Worm (Caenorhabditis elegans): ENCODE data around the gene F14H12.6.
"Not testable (repeated sequence)": the region's sequence is repeated elsewhere in the genome, so short reads cannot be mapped to it uniquely, and the experiment has no call there.

Gene F14H12.6

DNA sequence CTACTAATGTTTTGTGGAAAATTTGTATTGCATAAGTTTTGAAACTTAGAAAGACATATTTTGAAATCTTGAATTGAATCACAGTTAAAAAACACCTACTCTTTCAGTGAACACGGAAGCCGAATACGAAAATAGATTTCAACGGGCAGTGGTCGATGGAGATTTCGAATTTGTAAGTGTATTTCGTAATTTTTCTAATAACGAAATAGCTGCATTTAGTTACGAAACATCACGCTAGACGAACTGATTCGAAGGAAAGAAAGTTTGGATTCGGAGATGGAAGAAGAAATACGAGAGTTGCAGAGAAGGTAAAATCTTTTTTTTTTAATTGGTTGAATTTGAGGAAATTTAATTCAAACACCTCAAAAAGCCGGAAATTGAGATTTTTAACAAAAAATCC is 14.6 kb downstream of the F14H12.6 start:
- TF ChIP-seq nhr-120 (GFP tag; IDR thresholded peaks at IDR 0.05) = no peak
- no peak for TF ChIP-seq unc-130 (GFP tag; optimal IDR thresholded peaks at IDR 0.05)
- no peak for TF ChIP-seq cebp-1 (GFP tag; IDR thresholded peaks at IDR 0.05)
- TF ChIP-seq cebp-1 (tag; optimal IDR thresholded peaks at IDR 0.05) = peak; percentile 83
- no peak for TF ChIP-seq lin-26 (GFP tag; IDR thresholded peaks at IDR 0.05)

DNA sequence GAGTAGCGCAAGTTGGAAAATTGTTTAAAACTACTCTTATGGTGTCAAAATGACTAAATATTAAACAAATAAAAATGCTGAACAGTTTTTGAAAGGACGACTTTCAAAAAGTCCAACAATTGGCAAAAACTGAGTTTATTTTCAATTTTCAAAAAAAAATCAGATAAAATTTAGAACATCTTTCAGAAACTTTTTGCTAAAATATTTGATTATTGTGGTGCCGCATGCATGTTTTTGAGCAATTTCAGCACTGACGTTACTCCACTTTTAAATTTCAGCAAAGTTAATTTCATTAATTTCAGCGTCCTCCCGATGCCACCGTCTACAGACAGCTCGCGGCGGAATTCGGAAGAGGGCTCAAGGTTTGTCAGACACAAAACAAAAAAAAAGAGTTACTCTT is 18.0 kb downstream of the F14H12.6 start, which contains the start of gene cst-1:
cst-1 (plus strand) TSS at position 301 of the 400 bp plus-strand sequence.
- TF ChIP-seq ekl-4 (GFP tag; IDR thresholded peaks at IDR 0.05); lsl-1 (GFP tag; optimal IDR thresholded peaks at IDR 0.05); cebp-2 (GFP tag; IDR thresholded peaks at IDR 0.05): not testable (repeated sequence)

DNA sequence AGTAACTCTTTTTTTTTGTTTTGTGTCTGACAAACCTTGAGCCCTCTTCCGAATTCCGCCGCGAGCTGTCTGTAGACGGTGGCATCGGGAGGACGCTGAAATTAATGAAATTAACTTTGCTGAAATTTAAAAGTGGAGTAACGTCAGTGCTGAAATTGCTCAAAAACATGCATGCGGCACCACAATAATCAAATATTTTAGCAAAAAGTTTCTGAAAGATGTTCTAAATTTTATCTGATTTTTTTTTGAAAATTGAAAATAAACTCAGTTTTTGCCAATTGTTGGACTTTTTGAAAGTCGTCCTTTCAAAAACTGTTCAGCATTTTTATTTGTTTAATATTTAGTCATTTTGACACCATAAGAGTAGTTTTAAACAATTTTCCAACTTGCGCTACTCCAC is 21.4 kb downstream of the F14H12.6 start, which contains the start of gene cst-2:
cst-2 (minus strand) TSS at position 101 of the 400 bp plus-strand sequence.
- TF ChIP-seq ZK185.1 (tag; optimal IDR thresholded peaks at IDR 0.05; ENCODE audit: poor library complexity, severe bottlenecking); sdz-38 (tag; optimal IDR thresholded peaks at IDR 0.05); C17E4.6 (GFP tag; IDR thresholded peaks at IDR 0.05): not testable (repeated sequence)

DNA sequence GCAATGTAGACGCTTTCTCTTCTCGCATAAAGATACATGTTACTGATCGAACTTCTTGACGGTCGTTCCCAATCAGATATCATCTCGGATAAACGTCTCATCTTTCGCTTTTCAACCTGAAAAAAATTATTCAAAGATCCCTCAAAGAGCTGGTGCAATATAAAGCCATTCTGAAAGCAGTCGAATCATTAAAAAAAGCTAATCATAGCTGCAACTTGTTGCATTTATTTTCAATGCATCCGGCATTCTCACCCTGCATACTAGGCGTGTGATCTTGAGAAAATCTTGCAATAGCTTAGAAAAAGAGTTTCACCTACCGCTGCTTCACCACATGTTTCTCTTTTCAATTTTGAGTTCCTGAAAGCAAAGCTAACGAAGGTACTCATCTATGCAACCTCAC is 25.1 kb downstream of the F14H12.6 start, which contains the start of gene C24A8.6:
C24A8.6 (minus strand) TSS at position 101 of the 400 bp plus-strand sequence.
- not testable (repeated sequence) for TF ChIP-seq madf-8 (GFP tag; conservative IDR thresholded peaks at IDR 0.05); lsl-1 (GFP tag; optimal IDR thresholded peaks at IDR 0.05); ZK185.1 (tag; optimal IDR thresholded peaks at IDR 0.05; ENCODE audit: poor library complexity, severe bottlenecking)

DNA sequence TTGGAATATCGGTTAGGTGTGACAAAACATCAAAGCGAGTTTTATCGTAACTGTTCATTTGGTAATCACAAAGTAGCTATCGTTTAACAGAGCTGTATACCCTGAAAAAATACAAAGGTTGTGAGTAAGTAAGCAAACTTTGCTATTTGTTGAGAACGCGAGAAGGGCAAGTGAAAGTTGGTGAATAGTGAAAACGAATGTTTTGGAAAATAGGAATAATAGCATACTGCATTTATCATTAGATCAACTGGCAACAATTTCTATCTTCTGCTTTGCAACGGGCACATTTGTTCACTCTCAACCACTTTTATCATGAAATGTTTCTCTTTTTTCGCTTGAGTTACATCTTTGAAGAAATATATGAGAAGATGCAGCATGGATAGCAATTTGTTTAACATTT is 28.6 kb downstream of the F14H12.6 start, which contains the start of gene C24A8.5:
C24A8.5 (minus strand) TSS at position 101 of the 400 bp plus-strand sequence.
- TF ChIP-seq sdz-38 (tag; optimal IDR thresholded peaks at IDR 0.05) = no peak
- TF ChIP-seq F55B11.4 (tag; optimal IDR thresholded peaks at IDR 0.05; ENCODE audit: borderline replicate concordance, insufficient read depth) = no peak
- no peak for TF ChIP-seq athp-1 (tag; optimal IDR thresholded peaks at IDR 0.05)
- TF ChIP-seq F57A8.1 (GFP tag; optimal IDR thresholded peaks at IDR 0.05) = no peak
- TF ChIP-seq Y53G8AR.9 (GFP tag; conservative IDR thresholded peaks at IDR 0.05) = no peak
- no peak for TF ChIP-seq lin-35 (GFP tag; optimal IDR thresholded peaks at IDR 0.05)
- TF ChIP-seq mxl-1 (tag; optimal IDR thresholded peaks at IDR 0.05) = no peak
- TF ChIP-seq bed-1 (GFP tag; IDR thresholded peaks at IDR 0.05) = no peak

DNA sequence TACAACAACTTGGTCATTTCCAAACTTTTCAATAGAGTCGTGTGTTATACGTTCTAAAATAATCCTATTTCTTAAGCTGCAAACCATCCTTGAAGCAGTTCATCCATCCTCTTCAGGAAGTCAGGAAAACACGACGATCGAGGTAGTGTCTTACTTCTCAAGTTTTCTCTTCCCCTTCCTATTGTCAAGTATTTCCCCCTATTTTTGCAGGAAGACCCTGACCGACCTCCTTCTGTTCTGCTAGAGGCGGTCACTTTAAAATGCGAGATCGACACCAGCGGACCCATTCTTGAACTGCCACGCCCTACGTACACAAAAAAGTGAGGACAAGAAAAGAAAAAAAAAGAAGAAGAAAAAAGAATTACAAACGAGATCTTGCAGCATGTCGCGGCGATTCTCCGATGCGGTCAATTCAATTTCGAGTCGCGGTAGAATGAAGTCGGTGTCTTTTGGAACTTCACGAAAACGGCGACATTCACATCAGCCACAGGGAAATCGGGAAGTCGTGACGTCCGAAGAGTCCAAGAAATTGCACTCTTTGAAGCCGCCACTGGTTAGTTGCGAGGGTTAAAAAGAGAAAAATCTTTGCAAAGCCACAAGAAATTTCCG is 34.4 kb downstream of the F14H12.6 start:
- no peak for TF ChIP-seq K12H6.12 (tag; optimal IDR thresholded peaks at IDR 0.05)
- no peak for TF ChIP-seq dox-1 (GFP tag; IDR thresholded peaks at IDR 0.05)
- no peak for TF ChIP-seq ztf-26 (tag; optimal IDR thresholded peaks at IDR 0.05)
- no peak for TF ChIP-seq sdz-38 (tag; optimal IDR thresholded peaks at IDR 0.05)
- TF ChIP-seq tbx-9 (tag; optimal IDR thresholded peaks at IDR 0.05; ENCODE audit: borderline replicate concordance) = no peak
- TF ChIP-seq Y95B8A.8 (GFP tag; IDR thresholded peaks at IDR 0.05) = no peak
- TF ChIP-seq pbrm-1 (GFP tag; IDR thresholded peaks at IDR 0.05) = no peak
- no peak for TF ChIP-seq sptf-2 (GFP tag; optimal IDR thresholded peaks at IDR 0.05)
- TF ChIP-seq hsf-1 (GFP tag; IDR thresholded peaks at IDR 0.05) = no peak
- TF ChIP-seq tbp1 (GFP tag; optimal IDR thresholded peaks at IDR 0.05) = no peak
